Worm (Caenorhabditis elegans) whole organism, L2 larva: ENCODE results near the gene C39E9.8.

Experiments
- C34F6.9 ChIP-seq: fragments of 150-350 bp; optimal IDR thresholded peaks from 2 replicates; lab custom pipeline; 2014; ENCODE audit warnings: missing biosample characterization, missing genetic modification characterization
- R02D3.7 ChIP-seq: fragments of 150-350 bp; optimal IDR thresholded peaks from 2 replicates; lab custom pipeline; 2014; ENCODE audit warnings: missing biosample characterization, missing genetic modification characterization
- ZK546.5 ChIP-seq: sonication (generic microtip); optimal IDR thresholded peaks from 2 replicates; lab custom pipeline; 2017; ENCODE audit warnings: missing biosample characterization, missing genetic modification characterization
- alr-1 ChIP-seq: fragments of 150-350 bp; optimal IDR thresholded peaks from 2 replicates; lab custom pipeline; 2014; ENCODE audit warnings: missing biosample characterization, missing genetic modification characterization
- aly-2 ChIP-seq: fragments of 150-350 bp; optimal IDR thresholded peaks from 2 replicates; lab custom pipeline; 2014; ENCODE audit warnings: missing biosample characterization, missing genetic modification characterization
- blmp-1 ChIP-seq: sonication (generic microtip); optimal IDR thresholded peaks from 2 replicates; lab custom pipeline; 2017; ENCODE audit warnings: missing genetic modification characterization, mild to moderate bottlenecking, missing compliant biosample characterization, antibody characterized with exemption, moderate library complexity; ENCODE audit not compliant: insufficient read depth
- ceh-16 ChIP-seq: fragments of 150-350 bp; optimal IDR thresholded peaks from 2 replicates; lab custom pipeline; 2014; ENCODE audit warnings: missing biosample characterization, missing genetic modification characterization
- ceh-82 ChIP-seq: fragments of 150-350 bp; optimal IDR thresholded peaks from 2 replicates; lab custom pipeline; 2014; ENCODE audit warnings: missing biosample characterization, missing genetic modification characterization
- crh-2 ChIP-seq: sonication (generic microtip); optimal IDR thresholded peaks from 2 replicates; lab custom pipeline; 2017; ENCODE audit warnings: missing biosample characterization, missing genetic modification characterization
- dmd-4 ChIP-seq: sonication (generic microtip); optimal IDR thresholded peaks from 2 replicates; lab custom pipeline; 2017; ENCODE audit warnings: missing biosample characterization, missing genetic modification characterization
- egl-27 ChIP-seq: sonication (generic microtip); optimal IDR thresholded peaks from 3 replicates; lab custom pipeline; 2017; ENCODE audit warnings: missing biosample characterization, missing genetic modification reagents, missing genetic modification characterization
- elt-3 ChIP-seq: sonication (generic microtip); optimal IDR thresholded peaks from 2 replicates; lab custom pipeline; 2017; ENCODE audit warnings: missing biosample characterization, missing genetic modification characterization
- fos-1 ChIP-seq: fragments of 150-350 bp; optimal IDR thresholded peaks from 2 replicates; lab custom pipeline; 2014; ENCODE audit warnings: missing biosample characterization, missing genetic modification characterization
- gmeb-1 ChIP-seq: fragments of 150-350 bp; optimal IDR thresholded peaks from 2 replicates; lab custom pipeline; 2014; ENCODE audit warnings: missing biosample characterization, missing genetic modification characterization
- lin-11 ChIP-seq: fragments of 150-350 bp; sonication (generic microtip); optimal IDR thresholded peaks from 2 replicates; lab custom pipeline; 2014; ENCODE audit warnings: missing biosample characterization, missing genetic modification characterization, inconsistent platforms, mixed read lengths
- lin-13 ChIP-seq: fragments of 150-350 bp; optimal IDR thresholded peaks from 2 replicates; lab custom pipeline; 2014; ENCODE audit warnings: missing biosample characterization, missing genetic modification reagents, missing genetic modification characterization
- lin-39 ChIP-seq: fragments of 150-350 bp; optimal IDR thresholded peaks from 2 replicates; lab custom pipeline; 2014; ENCODE audit warnings: missing biosample characterization, missing genetic modification reagents, missing genetic modification characterization
- lsy-2 ChIP-seq, 2 experiments: fragments of 150-350 bp in 1 of 2; sonication (generic microtip) in 1 of 2; optimal IDR thresholded peaks; 2 replicates each; lab custom pipeline; 2014 to 2017; ENCODE audit warnings: missing biosample characterization in 2 of 2, missing genetic modification characterization in 2 of 2
- mab-5 ChIP-seq: fragments of 150-350 bp; optimal IDR thresholded peaks from 2 replicates; lab custom pipeline; 2014; ENCODE audit warnings: missing biosample characterization, missing genetic modification characterization
- mbf-1 ChIP-seq: sonication (generic microtip); optimal IDR thresholded peaks from 2 replicates; lab custom pipeline; 2017; ENCODE audit warnings: missing biosample characterization, missing genetic modification characterization
- mdl-1 ChIP-seq, 2 experiments: fragments of 150-350 bp in 1 of 2; sonication (generic microtip) in 1 of 2; optimal IDR thresholded peaks; 2 replicates each; lab custom pipeline; 2017; ENCODE audit warnings: missing biosample characterization in 2 of 2, missing genetic modification characterization in 2 of 2
- nhr-10 ChIP-seq: sonication (generic microtip); optimal IDR thresholded peaks from 2 replicates; lab custom pipeline; 2017; ENCODE audit warnings: missing biosample characterization, missing genetic modification characterization
- nhr-12 ChIP-seq: fragments of 150-350 bp; optimal IDR thresholded peaks from 2 replicates; lab custom pipeline; 2014; ENCODE audit warnings: missing biosample characterization, missing genetic modification characterization
- nhr-129 ChIP-seq: fragments of 150-350 bp; optimal IDR thresholded peaks from 2 replicates; lab custom pipeline; 2014; ENCODE audit warnings: missing biosample characterization, missing genetic modification characterization
- nhr-21 ChIP-seq: fragments of 150-350 bp; optimal IDR thresholded peaks from 2 replicates; lab custom pipeline; 2014; ENCODE audit warnings: missing biosample characterization, missing genetic modification characterization
- nhr-23 ChIP-seq: fragments of 150-350 bp; optimal IDR thresholded peaks from 2 replicates; lab custom pipeline; 2014; ENCODE audit warnings: missing biosample characterization, missing genetic modification reagents, missing genetic modification characterization
- nhr-237 ChIP-seq: fragments of 150-350 bp; optimal IDR thresholded peaks from 2 replicates; lab custom pipeline; 2014; ENCODE audit warnings: missing biosample characterization, missing genetic modification characterization
- nhr-25 ChIP-seq: fragments of 150-350 bp; sonication (generic microtip); optimal IDR thresholded peaks from 3 replicates; lab custom pipeline; 2014; ENCODE audit warnings: missing biosample characterization, missing genetic modification characterization
- nhr-6 ChIP-seq: fragments of 150-350 bp; optimal IDR thresholded peaks from 2 replicates; lab custom pipeline; 2014; ENCODE audit warnings: missing biosample characterization, missing genetic modification characterization
- nhr-77 ChIP-seq: fragments of 150-350 bp; optimal IDR thresholded peaks from 2 replicates; lab custom pipeline; 2014; ENCODE audit warnings: missing biosample characterization, missing genetic modification characterization
- peb-1 ChIP-seq: fragments of 150-350 bp; optimal IDR thresholded peaks from 2 replicates; lab custom pipeline; 2014; ENCODE audit warnings: missing biosample characterization, missing genetic modification characterization
- sma-3 ChIP-seq: sonication (generic microtip); optimal IDR thresholded peaks from 2 replicates; lab custom pipeline; 2016; ENCODE audit warnings: missing genetic modification reagents, missing genetic modification characterization, missing compliant biosample characterization
- sma-9 ChIP-seq, 2 experiments: fragments of 150-350 bp in 1 of 2; sonication (generic microtip) in 1 of 2; optimal IDR thresholded peaks; 2 replicates each; lab custom pipeline; 2014 to 2016; ENCODE audit warnings: missing genetic modification characterization in 2 of 2, mild to moderate bottlenecking in 1 of 2, missing biosample characterization in 1 of 2, missing compliant biosample characterization in 1 of 2, missing genetic modification reagents in 1 of 2, moderate library complexity in 1 of 2
- snpc-4 ChIP-seq: fragments of 150-350 bp; optimal IDR thresholded peaks from 2 replicates; lab custom pipeline; 2014; ENCODE audit warnings: missing biosample characterization, missing genetic modification characterization
- unc-55 ChIP-seq: fragments of 150-350 bp; sonication (generic microtip); optimal IDR thresholded peaks from 3 replicates; lab custom pipeline; 2014; ENCODE audit warnings: missing biosample characterization, missing genetic modification reagents, missing genetic modification characterization
- unc-62 ChIP-seq: fragments of 150-350 bp; optimal IDR thresholded peaks from 2 replicates; lab custom pipeline; 2014; ENCODE audit warnings: missing biosample characterization, missing genetic modification reagents, missing genetic modification characterization
- ztf-1 ChIP-seq: fragments of 200-800 bp; sonication (Bioruptor generic); conservative IDR thresholded peaks from 2 replicates; pipeline ENCODE4 v1.3.6; 2022; ENCODE audit warnings: missing genetic modification characterization, missing compliant biosample characterization
- ztf-4 ChIP-seq: fragments of 150-350 bp; optimal IDR thresholded peaks from 2 replicates; lab custom pipeline; 2014; ENCODE audit warnings: missing biosample characterization, missing genetic modification characterization

Gene C39E9.8

DNA sequence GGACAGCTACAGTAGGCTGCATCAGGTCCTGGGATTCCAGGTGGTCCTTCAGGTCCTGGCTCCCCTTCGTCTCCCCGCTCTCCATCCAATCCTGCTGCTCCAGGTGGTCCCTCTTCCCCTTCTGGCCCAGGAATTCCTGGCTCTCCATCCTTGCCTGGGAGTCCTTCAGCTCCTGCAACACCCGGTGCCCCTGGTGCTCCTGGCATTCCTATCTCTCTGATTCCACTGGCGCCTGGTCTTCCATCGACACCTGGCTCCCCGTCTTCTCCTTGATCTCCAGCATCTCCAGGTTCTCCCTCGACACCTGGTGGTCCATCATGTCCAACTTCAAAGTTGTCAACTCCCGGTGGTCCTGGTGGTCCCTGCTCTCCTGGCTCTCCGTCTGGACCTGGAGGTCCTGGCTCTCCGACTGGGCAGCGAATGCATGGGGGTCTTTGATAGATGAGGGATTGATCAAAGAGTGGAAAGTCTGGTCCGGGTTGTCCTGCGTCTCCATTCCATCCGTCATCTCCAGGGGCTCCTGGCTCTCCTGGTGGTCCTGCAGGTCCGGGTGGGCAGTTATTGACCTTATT, 10.5 kb downstream of the C39E9.8 start:
- no peak for TF ChIP-seq ztf-1
- no peak for TF ChIP-seq snpc-4 (tag; lab: Kevin White, UChicago)
- TF ChIP-seq mbf-1, result no peak
- TF ChIP-seq nhr-25, result no peak
- TF ChIP-seq blmp-1, result no peak
- no peak for TF ChIP-seq ztf-4 (tag; lab: Kevin White, UChicago)
- no peak for TF ChIP-seq elt-3 (tag; lab: Kevin White, UChicago)
- TF ChIP-seq egl-27, result no peak
- no peak for TF ChIP-seq lsy-2 (tag; optimal IDR thresholded peaks at IDR 0.05; lab: Kevin White, UChicago)
- no peak for TF ChIP-seq R02D3.7 (tag; lab: Kevin White, UChicago)
- no peak for TF ChIP-seq ceh-16
- no peak for TF ChIP-seq unc-55 (GFP tag; lab: Kevin White, UChicago)
- TF ChIP-seq dmd-4, result no peak
- TF ChIP-seq nhr-23 (tag; lab: Kevin White, UChicago), result no peak
- TF ChIP-seq gmeb-1 (tag; lab: Kevin White, UChicago), result no peak
- no peak for TF ChIP-seq peb-1 (tag; lab: Kevin White, UChicago)
- TF ChIP-seq, all 48 proteins: peak for 0

DNA sequence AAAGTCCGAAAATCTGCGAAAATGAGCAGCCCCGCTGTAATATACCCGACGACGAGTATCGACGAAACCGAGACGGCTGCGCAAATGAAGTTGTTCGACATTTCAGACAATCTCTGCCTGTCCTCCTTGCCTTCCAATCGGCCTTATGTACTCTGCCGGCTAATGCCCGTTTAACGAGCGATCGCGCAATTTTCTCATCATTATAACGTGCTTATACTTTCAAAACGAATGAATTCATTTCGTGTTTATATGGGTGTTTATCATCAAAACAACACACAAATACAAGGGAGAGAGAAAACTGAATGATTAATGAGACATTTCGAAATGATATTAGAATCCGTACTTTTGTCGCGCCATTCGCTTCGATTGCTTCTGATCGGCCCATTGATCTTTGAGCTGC, 11.7 kb downstream of the C39E9.8 start, which contains the start of gene col-132:
col-132 (minus strand) TSS at position 101 of the 400 bp plus-strand sequence.
- TF ChIP-seq lin-39 (tag; lab: Kevin White, UChicago) (no peak), nhr-237 (no peak), mdl-1 (tag; optimal IDR thresholded peaks at IDR 0.05; lab: Kevin White, UChicago) (no peak), dmd-4 (no peak), C34F6.9 (tag; lab: Kevin White, UChicago) (no peak), ceh-82 (tag; lab: Kevin White, UChicago) (no peak), nhr-21 (no peak)

- TF ChIP-seq sma-3 (GFP tag; lab: Kevin White, UChicago), result peak; percentile 47
- TF ChIP-seq lsy-2 (tag; optimal IDR thresholded peaks at IDR 0.05; lab: Kevin White, UChicago), result peak; percentile 31 to 86
- TF ChIP-seq elt-3 (tag; lab: Kevin White, UChicago), result no peak
- no peak for TF ChIP-seq mab-5 (tag; lab: Kevin White, UChicago)
- no peak for TF ChIP-seq ztf-1
- peak; percentile 87 for TF ChIP-seq gmeb-1 (tag; lab: Kevin White, UChicago)
- TF ChIP-seq egl-27, result peak; percentile 6
- peak; percentile 32 for TF ChIP-seq fos-1 (tag; lab: Kevin White, UChicago)
- no peak for TF ChIP-seq blmp-1
- no peak for TF ChIP-seq nhr-77 (tag; lab: Kevin White, UChicago)
- no peak for TF ChIP-seq lin-11
- peak; percentile 23 for TF ChIP-seq nhr-6 (tag; lab: Kevin White, UChicago)
- peak; percentile 96 for TF ChIP-seq nhr-129 (tag; lab: Kevin White, UChicago)
- peak; percentile 86 for TF ChIP-seq C34F6.9 (tag; lab: Kevin White, UChicago)
- TF ChIP-seq snpc-4 (tag; lab: Kevin White, UChicago), result peak; percentile 44
- TF ChIP-seq nhr-237, result no peak
- no peak for TF ChIP-seq peb-1 (tag; lab: Kevin White, UChicago)
- TF ChIP-seq alr-1 (tag; lab: Kevin White, UChicago), result no peak
- TF ChIP-seq nhr-12 (tag; lab: Kevin White, UChicago), result no peak
- peak; percentile 54 for TF ChIP-seq sma-9 (GFP tag; optimal IDR thresholded peaks at IDR 0.05; lab: Kevin White, UChicago)
- TF ChIP-seq sma-9 (tag; optimal IDR thresholded peaks at IDR 0.05; lab: Kevin White, UChicago), result no peak
- TF ChIP-seq lin-13 (GFP tag; lab: Kevin White, UChicago), result no peak
- no peak for TF ChIP-seq unc-62 (GFP tag; lab: Kevin White, UChicago)
- peak; percentile 94 for TF ChIP-seq unc-55 (GFP tag; lab: Kevin White, UChicago)
- no peak for TF ChIP-seq ztf-4 (tag; lab: Kevin White, UChicago)
- TF ChIP-seq crh-2 (tag; lab: Kevin White, UChicago), result peak; percentile 76
- no peak for TF ChIP-seq ZK546.5 (tag; lab: Kevin White, UChicago)
Observed at ce11 chrIV:13093677-13094076, 14.4 kb downstream of the C39E9.8 start, which contains the start of the genes prcc-1 and C39E9.12. TSS of gene prcc-1 (minus strand) at chrIV:13093795. TSS of gene C39E9.12 (plus strand) at chrIV:13094007.

ce11 chrIV:13095462-13095861, 16.2 kb downstream of the C39E9.8 start, which contains the start of gene rfc-3:
TSS of gene rfc-3 (plus strand) at chrIV:13095762.
- no peak for TF ChIP-seq aly-2 (tag; lab: Kevin White, UChicago)
- TF ChIP-seq elt-3 (tag; lab: Kevin White, UChicago), result no peak
- TF ChIP-seq nhr-10, result no peak
- no peak for TF ChIP-seq sma-3 (GFP tag; lab: Kevin White, UChicago)
- TF ChIP-seq ceh-82 (tag; lab: Kevin White, UChicago), result no peak
